Worm (Caenorhabditis elegans) whole organism, mixed stage, embryonic: Measurements from ENCODE around the gene F21A3.4.

Experiments used
- M03D4.4 ChIP-seq: sonication (generic microtip); optimal IDR thresholded peaks from 2 replicates; lab custom pipeline; 2017; ENCODE audit warnings: mild to moderate bottlenecking, missing genetic modification characterization, missing compliant biosample characterization
- bed-3 ChIP-seq: fragments of 200-800 bp; sonication (Bioruptor generic); optimal IDR thresholded peaks from 3 replicates; lab custom pipeline; 2018; ENCODE audit warnings: mild to moderate bottlenecking, missing genetic modification characterization, moderate library complexity, missing compliant biosample characterization
- blmp-1 ChIP-seq: fragments of 150-350 bp; optimal IDR thresholded peaks from 2 replicates; lab custom pipeline; 2014; ENCODE audit warnings: missing biosample characterization, missing genetic modification characterization
- ceh-39 ChIP-seq: fragments of 150-350 bp; optimal IDR thresholded peaks from 2 replicates; lab custom pipeline; 2014; ENCODE audit warnings: missing biosample characterization, missing genetic modification characterization
- ceh-43 ChIP-seq: fragments of 200-800 bp; sonication (Bioruptor generic); optimal IDR thresholded peaks from 2 replicates; lab custom pipeline; 2018; ENCODE audit warnings: mild to moderate bottlenecking, missing genetic modification characterization, moderate library complexity, missing compliant biosample characterization
- ceh-83 ChIP-seq: fragments of 200-800 bp; sonication (Bioruptor generic); optimal IDR thresholded peaks from 2 replicates; lab custom pipeline; 2018; ENCODE audit warnings: mild to moderate bottlenecking, missing genetic modification characterization, missing compliant biosample characterization
- ces-1 ChIP-seq: fragments of 150-350 bp; optimal IDR thresholded peaks from 2 replicates; lab custom pipeline; 2014; ENCODE audit warnings: missing biosample characterization, missing genetic modification reagents, missing genetic modification characterization
- cnd-1 ChIP-seq: fragments of 200-800 bp; sonication (Bioruptor generic); optimal IDR thresholded peaks from 2 replicates; lab custom pipeline; 2018; ENCODE audit warnings: mild to moderate bottlenecking, missing genetic modification characterization, missing compliant biosample characterization
- drap-1 ChIP-seq: fragments of 200-800 bp; sonication (Bioruptor generic); optimal IDR thresholded peaks from 3 replicates; lab custom pipeline; 2018; ENCODE audit warnings: mild to moderate bottlenecking, missing genetic modification characterization, missing compliant biosample characterization
- elt-1 ChIP-seq: sonication (generic microtip); optimal IDR thresholded peaks from 2 replicates; lab custom pipeline; 2017; ENCODE audit warnings: missing genetic modification characterization, mild to moderate bottlenecking, missing compliant biosample characterization, antibody characterized with exemption, moderate library complexity, borderline replicate concordance; ENCODE audit not compliant: insufficient read depth
- elt-3 ChIP-seq: fragments of 150-350 bp; optimal IDR thresholded peaks from 2 replicates; lab custom pipeline; 2014; ENCODE audit warnings: missing biosample characterization, missing genetic modification characterization
- flh-1 ChIP-seq: fragments of 200-800 bp; sonication (Bioruptor generic); optimal IDR thresholded peaks from 2 replicates; lab custom pipeline; 2018; ENCODE audit warnings: mild to moderate bottlenecking, missing genetic modification characterization, moderate library complexity, missing compliant biosample characterization
- ham-2 ChIP-seq: fragments of 200-800 bp; sonication (Bioruptor generic); optimal IDR thresholded peaks from 2 replicates; lab custom pipeline; 2018; ENCODE audit warnings: mild to moderate bottlenecking, missing genetic modification characterization, missing compliant biosample characterization
- hlh-1 ChIP-seq: fragments of 150-350 bp; optimal IDR thresholded peaks from 2 replicates; lab custom pipeline; 2014; ENCODE audit warnings: missing biosample characterization, missing genetic modification reagents, missing genetic modification characterization
- lin-13 ChIP-seq: fragments of 150-350 bp; optimal IDR thresholded peaks from 2 replicates; lab custom pipeline; 2014; ENCODE audit warnings: missing biosample characterization, missing genetic modification characterization
- lin-32 ChIP-seq: fragments of 200-800 bp; sonication (Bioruptor generic); optimal IDR thresholded peaks from 2 replicates; lab custom pipeline; 2018; ENCODE audit warnings: mild to moderate bottlenecking, missing genetic modification characterization, missing compliant biosample characterization
- lsy-2 ChIP-seq: fragments of 150-350 bp; optimal IDR thresholded peaks from 2 replicates; lab custom pipeline; 2014; ENCODE audit warnings: missing biosample characterization, missing genetic modification characterization
- mab-5 ChIP-seq: fragments of 150-350 bp; optimal IDR thresholded peaks from 2 replicates; lab custom pipeline; 2014; ENCODE audit warnings: missing biosample characterization, missing genetic modification characterization
- mep-1 ChIP-seq: fragments of 150-350 bp; optimal IDR thresholded peaks from 2 replicates; lab custom pipeline; 2017; ENCODE audit warnings: missing biosample characterization, missing genetic modification reagents, missing genetic modification characterization, inconsistent platforms
- mls-2 ChIP-seq: sonication (generic microtip); optimal IDR thresholded peaks from 2 replicates; lab custom pipeline; 2016; ENCODE audit warnings: mild to moderate bottlenecking, missing genetic modification characterization, moderate library complexity, missing compliant biosample characterization
- nhr-12 ChIP-seq: fragments of 150-350 bp; optimal IDR thresholded peaks from 2 replicates; lab custom pipeline; 2014; ENCODE audit warnings: missing biosample characterization, missing genetic modification characterization
- nhr-2 ChIP-seq: fragments of 150-350 bp; optimal IDR thresholded peaks from 2 replicates; lab custom pipeline; 2014; ENCODE audit warnings: missing biosample characterization, missing genetic modification characterization
- nhr-237 ChIP-seq: fragments of 150-350 bp; optimal IDR thresholded peaks from 2 replicates; lab custom pipeline; 2014; ENCODE audit warnings: missing biosample characterization, missing genetic modification characterization
- nhr-28 ChIP-seq: fragments of 150-350 bp; optimal IDR thresholded peaks from 2 replicates; lab custom pipeline; 2014; ENCODE audit warnings: missing biosample characterization, missing genetic modification characterization
- nhr-76 ChIP-seq: sonication (generic microtip); optimal IDR thresholded peaks from 2 replicates; lab custom pipeline; 2017; ENCODE audit warnings: missing biosample characterization, missing genetic modification characterization
- pha-4 ChIP-seq: fragments of 150-350 bp; optimal IDR thresholded peaks from 2 replicates; lab custom pipeline; 2018; ENCODE audit warnings: missing biosample characterization, missing genetic modification reagents, missing genetic modification characterization
- sem-2 ChIP-seq: fragments of 200-800 bp; sonication (Bioruptor generic); optimal IDR thresholded peaks from 2 replicates; lab custom pipeline; 2018; ENCODE audit warnings: mild to moderate bottlenecking, missing genetic modification characterization, missing compliant biosample characterization
- snpc-4 ChIP-seq: fragments of 150-350 bp; optimal IDR thresholded peaks from 2 replicates; lab custom pipeline; 2014; ENCODE audit warnings: missing biosample characterization, missing genetic modification characterization
- sptf-1 ChIP-seq: sonication (generic microtip); optimal IDR thresholded peaks from 2 replicates; lab custom pipeline; 2017; ENCODE audit warnings: mild to moderate bottlenecking, missing genetic modification characterization, moderate library complexity, missing compliant biosample characterization
- tbx-8 ChIP-seq: fragments of 200-800 bp; sonication (Bioruptor generic); optimal IDR thresholded peaks from 2 replicates; lab custom pipeline; 2018; ENCODE audit warnings: mild to moderate bottlenecking, missing genetic modification characterization, moderate library complexity, missing compliant biosample characterization
- unc-120 ChIP-seq: sonication (generic microtip); optimal IDR thresholded peaks from 2 replicates; lab custom pipeline; 2017; ENCODE audit warnings: missing genetic modification characterization, missing compliant biosample characterization; ENCODE audit not compliant: poor library complexity, severe bottlenecking
- unc-39 ChIP-seq: fragments of 150-350 bp; optimal IDR thresholded peaks from 2 replicates; lab custom pipeline; 2014; ENCODE audit warnings: missing biosample characterization, missing genetic modification characterization
- unc-62 ChIP-seq: fragments of 150-350 bp; optimal IDR thresholded peaks from 2 replicates; lab custom pipeline; 2014; ENCODE audit warnings: missing biosample characterization, missing genetic modification reagents, missing genetic modification characterization
- zip-8 ChIP-seq: fragments of 150-350 bp; optimal IDR thresholded peaks from 2 replicates; lab custom pipeline; 2014; ENCODE audit warnings: missing biosample characterization, missing genetic modification characterization
- ztf-11 ChIP-seq: fragments of 150-350 bp; optimal IDR thresholded peaks from 2 replicates; lab custom pipeline; 2014; ENCODE audit warnings: missing biosample characterization, missing genetic modification characterization

The F21A3.4 gene

DNA sequence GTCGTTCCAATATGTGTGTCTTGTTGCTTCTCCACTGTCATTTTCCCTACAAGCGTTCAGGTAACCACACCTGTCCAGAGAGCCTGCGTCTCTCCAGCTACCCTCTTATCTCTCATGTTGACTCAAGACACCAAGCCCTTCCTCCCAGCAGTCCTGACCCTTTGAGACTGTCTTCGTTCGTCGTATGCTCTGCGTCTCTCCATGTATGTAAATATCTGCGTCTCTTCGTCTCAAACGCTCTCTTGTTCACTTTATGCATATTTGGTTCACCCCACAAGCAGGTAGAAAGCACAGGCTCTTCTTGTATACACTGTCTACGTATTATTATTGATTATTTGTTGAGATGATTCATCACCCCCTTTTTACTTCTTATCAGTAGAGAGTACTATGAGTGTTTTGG is 38.7 kb upstream of the F21A3.4 start:
- TF ChIP-seq lin-13 (tag; lab: Kevin White, UChicago) (peak; percentile 4), pha-4 (peak; percentile 100), lsy-2 (tag; lab: Kevin White, UChicago) (no peak), ham-2 (GFP tag; lab: Kevin White, UChicago) (peak; percentile 66), cnd-1 (tag; lab: Kevin White, UChicago) (peak; percentile 17)
- TF ChIP-seq, all 35 proteins: peak for 4

DNA sequence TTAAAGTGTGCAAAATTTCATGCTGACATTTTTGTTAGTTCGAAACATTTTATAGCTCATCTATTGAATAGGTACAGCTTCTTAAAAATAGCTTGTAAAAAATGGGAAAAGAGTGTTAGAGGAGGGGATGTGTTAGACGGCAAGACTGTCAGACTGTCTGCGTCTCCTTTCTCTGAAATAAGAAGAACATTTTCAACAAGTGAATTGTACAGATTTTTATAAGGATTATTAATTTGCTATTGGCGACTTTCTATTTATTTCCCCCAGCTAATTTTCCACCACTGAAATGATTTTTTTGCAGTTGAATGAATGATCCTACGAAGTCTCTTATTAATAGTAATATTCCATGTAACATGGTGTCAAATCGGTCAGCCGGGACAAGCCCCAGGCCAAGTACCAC is 38.0 kb upstream of the F21A3.4 start, which contains the start of gene C06B8.7:
C06B8.7 (plus strand) TSS at position 301 of the 400 bp plus-strand sequence.
- no peak for TF ChIP-seq nhr-76

DNA sequence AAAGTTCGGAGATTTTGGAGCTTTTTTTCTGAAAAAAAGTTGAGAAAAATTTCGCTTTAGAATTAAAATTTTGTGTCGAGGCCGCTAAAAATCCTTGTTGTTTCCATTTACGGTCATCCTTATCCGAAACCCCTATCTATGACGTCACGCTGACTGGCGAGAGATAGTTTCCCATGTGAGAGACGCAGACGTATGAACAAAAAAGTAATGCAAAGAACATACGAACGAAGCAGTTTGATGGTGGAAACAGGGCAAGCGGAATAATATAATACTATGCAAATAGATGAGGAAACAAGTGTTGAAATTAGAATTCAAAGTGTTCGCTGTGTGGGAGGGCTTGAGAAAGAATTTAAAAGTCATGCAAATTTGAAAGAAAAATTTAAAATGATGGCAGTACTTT is 37.3 kb upstream of the F21A3.4 start:
- TF ChIP-seq ceh-43, result no peak

DNA sequence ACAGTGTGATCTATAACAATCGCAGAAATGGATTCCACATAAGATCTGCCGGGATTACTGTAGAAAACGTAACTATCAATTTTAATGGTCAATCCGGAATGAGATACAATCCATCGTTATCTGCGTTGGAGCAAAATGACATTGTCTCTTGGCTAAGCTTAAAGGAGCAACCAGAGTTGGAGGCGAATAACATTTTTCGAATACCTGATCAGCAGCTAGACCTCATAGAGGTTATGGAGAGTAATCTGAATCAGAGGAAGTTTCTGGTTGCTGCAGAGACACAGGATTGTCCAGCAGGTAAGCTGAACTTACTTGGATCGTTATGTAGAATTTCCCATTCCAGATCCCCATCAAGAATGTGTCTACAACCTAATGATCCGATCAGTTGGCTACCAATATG is 32.8 kb upstream of the F21A3.4 start:
- TF ChIP-seq lin-13 (tag; lab: Kevin White, UChicago) (no peak), snpc-4 (tag; lab: Kevin White, UChicago) (no peak), unc-39 (no peak), nhr-76 (no peak), unc-62 (GFP tag; lab: Kevin White, UChicago) (no peak), elt-1 (tag; lab: Kevin White, UChicago) (no peak), drap-1 (GFP tag; lab: Kevin White, UChicago) (no peak), ces-1 (no peak), nhr-12 (tag; lab: Kevin White, UChicago) (no peak), ceh-43 (no peak), bed-3 (GFP tag; lab: Kevin White, UChicago) (no peak), mep-1 (no peak), blmp-1 (tag; lab: Kevin White, UChicago) (no peak), cnd-1 (tag; lab: Kevin White, UChicago) (no peak), elt-3 (tag; lab: Kevin White, UChicago) (no peak), ztf-11 (tag; lab: Kevin White, UChicago) (no peak), sem-2 (GFP tag; lab: Kevin White, UChicago) (no peak)

DNA sequence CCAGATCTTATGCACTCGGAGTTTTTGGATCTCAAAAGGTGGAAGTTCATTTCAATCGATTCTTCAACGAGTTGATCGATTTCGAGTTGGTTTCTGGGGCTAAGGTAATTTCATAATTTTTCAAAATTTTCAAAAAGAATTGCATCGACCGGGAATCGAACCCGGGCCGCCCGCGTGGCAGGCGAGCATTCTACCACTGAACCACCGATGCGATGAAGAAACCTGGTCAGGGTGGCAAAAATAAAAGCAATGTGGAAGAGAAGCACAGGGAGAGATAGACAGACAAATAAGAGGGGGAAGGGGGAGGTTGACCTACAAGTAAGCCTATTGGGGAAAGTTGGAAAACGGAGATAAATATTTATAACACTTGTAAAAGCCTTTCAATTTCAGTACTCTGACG is 31.4 kb upstream of the F21A3.4 start:
- TF ChIP-seq nhr-2 (tag; lab: Kevin White, UChicago), result no peak
- TF ChIP-seq ham-2 (GFP tag; lab: Kevin White, UChicago), result peak; percentile 43
- no peak for TF ChIP-seq lsy-2 (tag; lab: Kevin White, UChicago)
- TF ChIP-seq pha-4, result peak; percentile 5
- no peak for TF ChIP-seq ztf-11 (tag; lab: Kevin White, UChicago)
- no peak for TF ChIP-seq lin-13 (tag; lab: Kevin White, UChicago)
- TF ChIP-seq bed-3 (GFP tag; lab: Kevin White, UChicago), result peak; percentile 42
- TF ChIP-seq mls-2, result peak; percentile 39
- TF ChIP-seq nhr-12 (tag; lab: Kevin White, UChicago), result no peak
- TF ChIP-seq unc-39, result no peak
- no peak for TF ChIP-seq hlh-1
- no peak for TF ChIP-seq mep-1
- TF ChIP-seq sptf-1 (tag; lab: Kevin White, UChicago), result peak; percentile 68
- TF ChIP-seq unc-62 (GFP tag; lab: Kevin White, UChicago), result no peak
- TF ChIP-seq flh-1, result peak; percentile 3
- TF ChIP-seq ces-1, result no peak
- TF ChIP-seq zip-8, result no peak
- TF ChIP-seq cnd-1 (tag; lab: Kevin White, UChicago), result peak; percentile 72
- no peak for TF ChIP-seq nhr-76
- TF ChIP-seq unc-120 (tag; lab: Kevin White, UChicago), result no peak
- TF ChIP-seq blmp-1 (tag; lab: Kevin White, UChicago), result no peak
- TF ChIP-seq ceh-39 (tag; lab: Kevin White, UChicago), result no peak
- TF ChIP-seq drap-1 (GFP tag; lab: Kevin White, UChicago), result peak; percentile 87
- TF ChIP-seq elt-3 (tag; lab: Kevin White, UChicago), result no peak
- TF ChIP-seq tbx-8 (GFP tag; lab: Kevin White, UChicago), result no peak
- TF ChIP-seq sem-2 (GFP tag; lab: Kevin White, UChicago), result peak; percentile 3
- no peak for TF ChIP-seq nhr-237 (tag; lab: Kevin White, UChicago)
- TF ChIP-seq ceh-83 (GFP tag; lab: Kevin White, UChicago), result no peak
- TF ChIP-seq lin-32, result no peak
- peak; percentile 54 for TF ChIP-seq M03D4.4
- TF ChIP-seq nhr-28, result no peak
- TF ChIP-seq snpc-4 (tag; lab: Kevin White, UChicago), result no peak
- peak; percentile 11 for TF ChIP-seq ceh-43
- no peak for TF ChIP-seq mab-5 (tag; lab: Kevin White, UChicago)
- TF ChIP-seq elt-1 (tag; lab: Kevin White, UChicago), result no peak
